Fruit fly (Drosophila melanogaster) ovary, adult (tissue): Measurements from ENCODE around the gene mael.

Source experiments
- CG17801 ChIP-seq: fragments of 200-800 bp; optimal IDR thresholded peaks from 2 replicates; lab custom pipeline; 2019; ENCODE audit warnings: missing biosample characterization, mild to moderate bottlenecking, missing genetic modification characterization, moderate library complexity; ENCODE audit not compliant: partially characterized antibody

Gene mael

DNA sequence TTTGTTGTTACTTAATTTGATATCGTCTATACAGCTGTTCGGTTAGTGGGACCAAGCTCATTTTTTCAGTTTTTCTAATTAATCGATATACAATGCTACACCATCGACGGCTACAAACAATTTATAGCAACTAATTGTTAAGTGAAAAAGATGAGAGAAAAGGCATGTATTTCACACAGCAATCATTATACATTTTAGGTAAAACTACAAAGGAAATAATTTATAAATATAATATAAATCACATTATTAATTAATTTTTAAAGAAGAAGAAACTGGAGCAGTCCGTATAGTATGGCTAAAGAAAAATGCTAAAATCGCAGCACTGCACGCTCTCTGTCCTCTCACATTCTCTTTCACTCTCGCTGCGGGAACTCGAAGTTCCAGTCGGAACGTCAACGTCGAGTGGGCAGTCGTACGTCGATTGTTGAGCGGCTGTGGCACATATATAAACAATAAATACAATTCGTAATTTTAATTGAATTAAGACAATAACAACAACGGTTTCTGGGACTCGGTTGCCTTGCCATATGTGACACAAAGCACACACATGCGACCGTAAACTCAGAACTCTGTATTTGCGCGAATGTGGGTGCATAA lies 6.8 kb downstream of the mael start, which contains the start of the genes CG14450 and CG11367:
CG14450 (minus strand) TSS at position 51 of the 597 bp plus-strand sequence.
CG11367 (plus strand) TSS at position 373 of the 597 bp plus-strand sequence.
- TF ChIP-seq CG17801: peak; percentile 44

dm6 chr3L:22729466-22729865 lies 8.5 kb downstream of the mael start, which contains the start of gene CG32454:
TSS of gene CG32454 (plus strand) at chr3L:22729766.
- no peak for TF ChIP-seq CG17801

DNA sequence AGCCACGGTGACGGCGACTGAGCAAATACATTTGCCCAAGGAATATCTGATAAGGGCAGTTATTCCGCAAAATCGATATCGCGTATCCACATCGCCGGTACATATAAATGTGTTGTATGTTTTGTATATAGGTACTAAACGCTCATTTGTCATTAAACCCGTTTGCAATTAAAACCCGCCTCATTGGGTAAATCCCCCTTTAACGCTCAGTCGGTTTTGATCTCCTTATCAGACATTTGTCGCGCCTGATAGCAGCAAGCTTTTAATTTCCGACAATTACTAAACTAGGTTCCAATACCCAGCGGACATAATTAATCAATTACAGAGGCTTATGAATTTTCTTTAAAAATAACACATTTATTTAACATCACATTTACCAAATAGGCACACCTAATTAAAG lies 10.4 kb downstream of the mael start:
- no peak for TF ChIP-seq CG17801

DNA sequence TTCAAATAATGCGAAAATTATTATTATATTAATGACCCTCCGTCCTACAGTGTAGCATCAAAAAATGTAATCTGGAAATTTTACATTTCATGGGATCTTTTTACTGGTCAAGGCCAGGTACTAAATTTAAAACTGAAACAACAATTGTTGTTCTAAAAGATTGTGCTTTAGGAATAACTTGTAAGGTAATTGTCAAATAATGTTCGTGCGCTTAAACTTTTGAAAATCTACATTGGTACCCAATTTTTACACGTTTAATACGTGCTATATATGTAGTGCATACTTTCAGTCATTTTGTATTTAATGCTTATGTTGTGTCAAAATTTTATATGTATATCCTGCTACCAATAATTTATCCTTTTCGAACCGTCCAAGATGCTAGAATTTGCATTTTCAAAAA lies 12.6 kb downstream of the mael start:
- TF ChIP-seq CG17801: no peak

dm6 chr3L:22737732-22738611 lies 17.0 kb downstream of the mael start, which contains the start of gene CG11241:
TSS of gene CG11241 (minus strand) at chr3L:22738420.
- TF ChIP-seq CG17801: peak; percentile 37

DNA sequence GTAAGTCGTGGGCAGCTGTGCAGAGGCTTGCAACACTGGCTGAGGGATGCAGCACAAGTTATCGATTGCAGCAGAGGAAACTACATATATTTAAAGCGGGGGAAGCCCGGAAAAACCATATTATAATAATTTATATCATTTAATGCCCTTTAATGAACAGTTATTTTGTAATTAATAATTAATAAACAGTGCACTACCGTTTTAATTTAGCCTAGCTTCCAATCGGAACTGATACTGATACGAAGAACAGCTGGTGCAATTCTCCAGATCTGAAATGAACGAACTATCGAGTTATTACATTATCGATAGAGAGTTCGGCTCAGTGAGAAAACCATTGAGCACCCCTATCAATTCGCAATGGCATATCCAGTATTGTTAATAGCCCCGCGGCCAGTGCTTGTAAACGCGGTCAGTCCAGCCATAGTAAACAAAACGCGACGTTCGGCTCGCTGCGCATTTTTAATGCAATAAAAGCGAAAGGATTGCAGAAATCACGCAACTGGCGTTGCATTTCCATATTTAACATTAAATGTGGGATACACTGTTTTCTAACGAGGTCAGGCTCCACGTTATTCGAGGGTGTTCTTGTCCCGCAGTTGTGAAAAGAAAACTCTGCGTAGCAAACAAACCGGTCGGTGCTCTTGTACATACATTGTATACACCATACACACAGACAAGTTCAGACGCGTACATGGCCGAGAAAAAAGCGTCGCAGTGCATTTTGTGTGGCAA lies 20.6 kb downstream of the mael start, which contains the start of gene CG7369:
CG7369 (plus strand) TSS at position 405 of the 732 bp plus-strand sequence.
- peak; percentile 81 for TF ChIP-seq CG17801

- TF ChIP-seq CG17801: no peak
These were observed 21.1 kb downstream of the mael start for dm6 chr3L:22742121-22742531.

dm6 chr3L:22742945-22743582 lies 22.1 kb downstream of the mael start:
- TF ChIP-seq CG17801: no peak

dm6 chr3L:22749147-22749550 lies 28.1 kb downstream of the mael start, which contains the start of gene SPoCk:
TSS of gene SPoCk (plus strand) at chr3L:22749444.
- TF ChIP-seq CG17801: no peak

- TF ChIP-seq CG17801: no peak
These were observed 29.0 kb downstream of the mael start for dm6 chr3L:22749987-22750386.

dm6 chr3L:22773383-22773873 lies 52.4 kb downstream of the mael start:
- TF ChIP-seq CG17801: peak; percentile 12

DNA sequence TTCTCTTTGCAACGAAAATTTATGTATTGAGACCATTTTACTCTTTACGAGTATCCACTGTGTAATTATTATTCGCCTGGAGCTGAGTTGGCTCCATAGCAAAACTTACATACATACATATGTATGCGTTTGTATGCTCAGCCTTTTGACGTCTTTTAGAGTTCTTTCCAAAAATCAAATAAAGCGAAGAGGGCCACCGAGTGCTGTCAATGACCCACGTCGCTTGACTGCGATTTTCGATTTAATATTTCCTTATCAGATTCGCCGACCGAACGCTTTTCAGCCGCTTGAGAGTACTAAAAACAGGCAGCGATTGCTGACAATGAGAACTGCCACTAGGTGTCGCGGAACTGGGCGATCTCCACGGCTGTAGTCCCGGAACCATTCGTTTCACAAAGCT lies 53.5 kb downstream of the mael start:
- TF ChIP-seq CG17801: no peak
